Fruit fly (Drosophila melanogaster) whole organism, embryonic: Measurements from ENCODE around the gene CG5326.
A peak's percentile ranks its signal among the peaks of the same experiment; 100 is the strongest.

Source experiments
- ATbp ChIP-seq: fragments of 200-800 bp; sonication (Bioruptor generic); optimal IDR thresholded peaks from 2 replicates; lab custom pipeline; 2017; ENCODE audit warnings: missing biosample characterization, mild to moderate bottlenecking, missing genetic modification characterization, missing genetic modification reagents
- Asciz ChIP-seq: fragments of 200-800 bp; sonication (Bioruptor generic); optimal IDR thresholded peaks from 2 replicates; lab custom pipeline; 2017; ENCODE audit warnings: missing biosample characterization, mild to moderate bottlenecking, missing genetic modification characterization, missing genetic modification reagents
- Atf-2 ChIP-seq: fragments of 200-800 bp; sonication (Bioruptor generic); optimal IDR thresholded peaks from 2 replicates; lab custom pipeline; 2016; ENCODE audit warnings: missing biosample characterization, missing genetic modification characterization
- Atf6 ChIP-seq: fragments of 200-800 bp; sonication (Bioruptor generic); IDR thresholded peaks from 2 replicates; pipeline ENCODE4 v1.3.6; 2022; ENCODE audit warnings: missing biosample characterization, missing genetic modification characterization
- BtbVII ChIP-seq: fragments of 200-800 bp; sonication (Bioruptor generic); optimal IDR thresholded peaks from 3 replicates; lab custom pipeline; 2017; ENCODE audit warnings: missing biosample characterization, mild to moderate bottlenecking, missing genetic modification characterization
- CG10543 ChIP-seq: fragments of 200-800 bp; sonication (Bioruptor generic); optimal IDR thresholded peaks from 3 replicates; lab custom pipeline; 2017; ENCODE audit warnings: missing biosample characterization, mild to moderate bottlenecking, missing genetic modification characterization, moderate library complexity
- CG12071 ChIP-seq: fragments of 200-800 bp; sonication (Bioruptor generic); optimal IDR thresholded peaks from 3 replicates; lab custom pipeline; 2018; ENCODE audit warnings: missing biosample characterization, mild to moderate bottlenecking, missing genetic modification characterization
- CG12104 ChIP-seq: fragments of 200-800 bp; sonication (Bioruptor generic); optimal IDR thresholded peaks from 3 replicates; lab custom pipeline; 2016; ENCODE audit warnings: missing biosample characterization, missing genetic modification characterization
- CG12219 ChIP-seq: fragments of 200-800 bp; sonication (Bioruptor generic); optimal IDR thresholded peaks from 3 replicates; lab custom pipeline; 2018; ENCODE audit warnings: missing biosample characterization, mild to moderate bottlenecking, missing genetic modification characterization
- CG13424 ChIP-seq: fragments of 200-800 bp; sonication (Bioruptor generic); optimal IDR thresholded peaks from 2 replicates; lab custom pipeline; 2019; ENCODE audit warnings: missing biosample characterization, mild to moderate bottlenecking, missing genetic modification characterization, moderate library complexity
- CG13894 ChIP-seq: fragments of 200-800 bp; sonication (Bioruptor generic); optimal IDR thresholded peaks from 3 replicates; lab custom pipeline; 2018; ENCODE audit warnings: missing biosample characterization, mild to moderate bottlenecking, missing genetic modification characterization, moderate library complexity
- CG14050 ChIP-seq: fragments of 200-800 bp; sonication (Bioruptor generic); IDR thresholded peaks from 3 replicates; pipeline ENCODE4 v1.3.6; 2022; ENCODE audit warnings: missing biosample characterization, missing genetic modification characterization
- CG17568 ChIP-seq: fragments of 200-800 bp; sonication (Bioruptor generic); optimal IDR thresholded peaks from 2 replicates; lab custom pipeline; 2018; ENCODE audit warnings: missing biosample characterization, mild to moderate bottlenecking, missing genetic modification characterization, moderate library complexity
- CG1792 ChIP-seq: fragments of 200-800 bp; sonication (Bioruptor generic); optimal IDR thresholded peaks from 2 replicates; lab custom pipeline; 2016; ENCODE audit warnings: missing biosample characterization, missing genetic modification characterization
- CG18599 ChIP-seq: fragments of 200-800 bp; sonication (Bioruptor generic); optimal IDR thresholded peaks from 3 replicates; lab custom pipeline; 2017; ENCODE audit warnings: missing biosample characterization, missing genetic modification characterization, mild to moderate bottlenecking, moderate library complexity, missing genetic modification reagents
- CG2712 ChIP-seq: fragments of 200-800 bp; optimal IDR thresholded peaks from 3 replicates; lab custom pipeline; 2019; ENCODE audit warnings: missing biosample characterization, mild to moderate bottlenecking, missing genetic modification characterization, moderate library complexity
- CG3995 ChIP-seq: fragments of 200-800 bp; sonication (Bioruptor generic); optimal IDR thresholded peaks from 3 replicates; lab custom pipeline; 2016; ENCODE audit warnings: missing biosample characterization, missing genetic modification characterization
- CG5953 ChIP-seq: fragments of 200-800 bp; sonication (Bioruptor generic); IDR thresholded peaks from 2 replicates; pipeline ENCODE4 v1.3.6; 2022; ENCODE audit warnings: missing biosample characterization, missing genetic modification characterization
- CG6175 ChIP-seq: fragments of 200-800 bp; sonication (Bioruptor generic); IDR thresholded peaks from 3 replicates; pipeline ENCODE4 v1.3.6; 2022; ENCODE audit warnings: missing biosample characterization, missing genetic modification characterization
- CG8290 ChIP-seq, 3 experiments: fragments of 200-800 bp; sonication (Bioruptor generic); optimal IDR thresholded peaks; 2 replicates each; lab custom pipeline; 2016 to 2019; ENCODE audit warnings: missing biosample characterization in 3 of 3, missing genetic modification characterization in 3 of 3, mild to moderate bottlenecking in 2 of 3, moderate library complexity in 1 of 3
- Deaf1 ChIP-seq: fragments of 200-800 bp; optimal IDR thresholded peaks from 3 replicates; lab custom pipeline; 2019; ENCODE audit warnings: missing biosample characterization, mild to moderate bottlenecking, missing genetic modification characterization, moderate library complexity
- Drgx ChIP-seq: fragments of 200-800 bp; sonication (Bioruptor generic); IDR thresholded peaks from 2 replicates; pipeline ENCODE4 v1.3.6; 2022; ENCODE audit warnings: missing biosample characterization, missing genetic modification characterization
- E2f2 ChIP-seq: fragments of 200-800 bp; sonication (Bioruptor generic); IDR thresholded peaks from 2 replicates; pipeline ENCODE4 v1.3.6; 2022; ENCODE audit warnings: missing biosample characterization, missing genetic modification characterization
- GATAe ChIP-seq: fragments of 200-800 bp; sonication (Bioruptor generic); conservative IDR thresholded peaks from 2 replicates; pipeline ENCODE4 v1.3.6; 2022; ENCODE audit warnings: missing biosample characterization, missing genetic modification characterization
- HLH3B ChIP-seq: fragments of 200-800 bp; sonication (Bioruptor generic); IDR thresholded peaks from 2 replicates; pipeline ENCODE4 v1.3.6; 2022; ENCODE audit warnings: missing biosample characterization, missing genetic modification characterization
- Hr78 ChIP-seq, 2 experiments: fragments of 200-800 bp in 1 of 2; fragments of >200 bp in 1 of 2; sonication (Bioruptor generic) in 1 of 2; optimal IDR thresholded peaks; 2 replicates each; lab custom pipeline; 2017 to 2019; ENCODE audit warnings: missing biosample characterization in 2 of 2, missing genetic modification characterization in 2 of 2, mild to moderate bottlenecking in 1 of 2, moderate library complexity in 1 of 2
- MTF-1 ChIP-seq: fragments of 200-800 bp; sonication (Bioruptor generic); optimal IDR thresholded peaks from 2 replicates; lab custom pipeline; 2018; ENCODE audit warnings: missing biosample characterization, mild to moderate bottlenecking, missing genetic modification characterization, borderline replicate concordance
- NC2α ChIP-seq: fragments of 200-800 bp; sonication (Bioruptor generic); optimal IDR thresholded peaks from 2 replicates; lab custom pipeline; 2016; ENCODE audit warnings: missing biosample characterization, missing genetic modification characterization
- NK7.1 ChIP-seq: fragments of 200-800 bp; sonication (Bioruptor generic); optimal IDR thresholded peaks from 3 replicates; lab custom pipeline; 2016; ENCODE audit warnings: missing biosample characterization, missing genetic modification characterization
- Sin3A ChIP-seq: fragments of >200 bp; optimal IDR thresholded peaks from 2 replicates; lab custom pipeline; 2018
- aop ChIP-seq: fragments of 200-800 bp; sonication (Bioruptor generic); IDR thresholded peaks from 2 replicates; pipeline ENCODE4 v1.3.6; 2022; ENCODE audit warnings: missing biosample characterization, missing genetic modification characterization
- bigmax ChIP-seq: fragments of 200-800 bp; sonication (Bioruptor generic); optimal IDR thresholded peaks from 2 replicates; lab custom pipeline; 2018; ENCODE audit warnings: missing biosample characterization, mild to moderate bottlenecking, missing genetic modification characterization
- cg ChIP-seq: fragments of 200-800 bp; sonication (Bioruptor generic); optimal IDR thresholded peaks from 3 replicates; lab custom pipeline; 2019; ENCODE audit warnings: missing biosample characterization, mild to moderate bottlenecking, missing genetic modification characterization, moderate library complexity
- corto ChIP-seq: fragments of 200-800 bp; sonication (Bioruptor generic); optimal IDR thresholded peaks from 2 replicates; lab custom pipeline; 2016; ENCODE audit warnings: missing biosample characterization, mild to moderate bottlenecking, missing genetic modification characterization, moderate library complexity
- dpn ChIP-seq, 2 experiments: fragments of 200-800 bp; sonication (Bioruptor generic); optimal IDR thresholded peaks; 3 replicates each; lab custom pipeline; 2016; ENCODE audit warnings: missing biosample characterization in 2 of 2, missing genetic modification characterization in 2 of 2
- emc ChIP-seq: fragments of 200-800 bp; sonication (Bioruptor generic); optimal IDR thresholded peaks from 2 replicates; lab custom pipeline; 2016; ENCODE audit warnings: missing biosample characterization, missing genetic modification characterization
- ewg ChIP-seq: fragments of 200-800 bp; sonication (Bioruptor generic); optimal IDR thresholded peaks from 3 replicates; lab custom pipeline; 2017; ENCODE audit warnings: mild to moderate bottlenecking, missing biosample characterization, missing genetic modification reagents, missing genetic modification characterization
- gcm ChIP-seq: fragments of 200-800 bp; sonication (Bioruptor generic); optimal IDR thresholded peaks from 2 replicates; lab custom pipeline; 2019; ENCODE audit warnings: missing biosample characterization, mild to moderate bottlenecking, missing genetic modification characterization, moderate library complexity
- grau ChIP-seq: fragments of 200-800 bp; optimal IDR thresholded peaks from 3 replicates; lab custom pipeline; 2019; ENCODE audit warnings: missing biosample characterization, mild to moderate bottlenecking, missing genetic modification characterization, moderate library complexity
- gsb-n ChIP-seq: fragments of 200-800 bp; sonication (Bioruptor generic); optimal IDR thresholded peaks from 3 replicates; lab custom pipeline; 2018; ENCODE audit warnings: missing biosample characterization, mild to moderate bottlenecking, missing genetic modification characterization
- her ChIP-seq: fragments of 200-800 bp; sonication (Bioruptor generic); optimal IDR thresholded peaks from 2 replicates; lab custom pipeline; 2016; ENCODE audit warnings: missing biosample characterization, missing genetic modification characterization
- insv ChIP-seq, 2 experiments: fragments of 200-800 bp; sonication (Bioruptor generic); optimal IDR thresholded peaks; 3 replicates each; lab custom pipeline; 2016 to 2018; ENCODE audit warnings: missing biosample characterization in 2 of 2, missing genetic modification characterization in 2 of 2
- ranshi ChIP-seq: fragments of 200-800 bp; sonication (Bioruptor generic); IDR thresholded peaks from 2 replicates; pipeline ENCODE4 v1.3.6; 2022; ENCODE audit warnings: missing biosample characterization, missing genetic modification characterization
- rib ChIP-seq: fragments of 200-800 bp; sonication (Bioruptor generic); IDR thresholded peaks from 2 replicates; pipeline ENCODE4 v1.3.6; 2022; ENCODE audit warnings: missing biosample characterization, missing genetic modification characterization
- schlank ChIP-seq: fragments of 200-800 bp; sonication (Bioruptor generic); optimal IDR thresholded peaks from 2 replicates; lab custom pipeline; 2018; ENCODE audit warnings: missing biosample characterization, mild to moderate bottlenecking, missing genetic modification characterization
- tna ChIP-seq: fragments of 200-800 bp; sonication (Bioruptor generic); IDR thresholded peaks from 2 replicates; pipeline ENCODE4 v1.3.6; 2022; ENCODE audit warnings: missing biosample characterization, missing genetic modification characterization; ENCODE audit not compliant: partially characterized antibody
- toy ChIP-seq: fragments of 200-800 bp; sonication (Bioruptor generic); IDR thresholded peaks from 2 replicates; pipeline ENCODE4 v1.3.6; 2022; ENCODE audit warnings: missing biosample characterization, missing genetic modification characterization
- unpg ChIP-seq: fragments of 200-800 bp; sonication (Bioruptor generic); optimal IDR thresholded peaks from 3 replicates; lab custom pipeline; 2018; ENCODE audit warnings: missing biosample characterization, mild to moderate bottlenecking, missing genetic modification characterization, moderate library complexity
- yki ChIP-seq: fragments of >200 bp; optimal IDR thresholded peaks from 3 replicates; lab custom pipeline; 2018
- zf30C ChIP-seq: fragments of 200-800 bp; sonication (Bioruptor generic); optimal IDR thresholded peaks from 3 replicates; lab custom pipeline; 2018; ENCODE audit warnings: missing biosample characterization, mild to moderate bottlenecking, missing genetic modification characterization

The CG5326 gene

dm6 chr3R:22530305-22530704 is 9.4 kb downstream of the CG5326 start, which contains the start of gene CG33099 (continued):
- TF ChIP-seq CG3995 (GFP tag; lab: Kevin White, UChicago) (no peak), NK7.1 (peak; percentile 1), emc (GFP tag; lab: Kevin White, UChicago) (no peak), E2f2 (GFP tag; lab: Robert Waterston, UW) (peak; percentile 37; the same call in 1 of the 2 replicates), ranshi (GFP tag; lab: Robert Waterston, UW) (peak; percentile 12; the same call in 1 of the 2 replicates), CG17568 (GFP tag; lab: Kevin White, UChicago) (peak; percentile 68), schlank (tag; lab: Kevin White, UChicago) (peak; percentile 49), her (peak; percentile 11), ewg (no peak), GATAe (peak; percentile 64; the same call in 1 of the 2 replicates), tna (GFP tag; lab: Robert Waterston, UW) (no peak), Drgx (GFP tag; lab: Robert Waterston, UW) (peak; percentile 22; the same call in 1 of the 2 replicates), CG18599 (GFP tag; lab: Kevin White, UChicago) (peak; percentile 67), ATbp (GFP tag; lab: Kevin White, UChicago) (peak; percentile 61), CG13894 (tag; lab: Kevin White, UChicago) (peak; percentile 23), CG2712 (peak; percentile 25), unpg (peak; percentile 43), CG12071 (GFP tag; lab: Kevin White, UChicago) (peak; percentile 51), MTF-1 (GFP tag; lab: Kevin White, UChicago) (peak; percentile 60), Deaf1 (peak; percentile 39), dpn (GFP tag; optimal IDR thresholded peaks at IDR 0.05; lab: Kevin White, UChicago) (no peak), CG1792 (GFP tag; lab: Kevin White, UChicago) (peak; percentile 30), CG10543 (GFP tag; lab: Kevin White, UChicago) (peak; percentile 68), yki (lab: Kevin White, UChicago) (no peak), Atf-2 (no peak), aop (0 out of 2 replicates have a peak, but pooled peaks have one; percentile 24), rib (GFP tag; lab: Robert Waterston, UW) (peak; percentile 44; the same call in 1 of the 2 replicates), zf30C (GFP tag; lab: Kevin White, UChicago) (no peak), grau (tag; lab: Kevin White, UChicago) (peak; percentile 6), HLH3B (GFP tag; lab: Robert Waterston, UW) (peak; percentile 47; the same call in 1 of the 2 replicates), CG5953 (GFP tag; lab: Robert Waterston, UW) (peak; percentile 14; the same call in 1 of the 2 replicates), NC2α (GFP tag; lab: Kevin White, UChicago) (peak; percentile 19), bigmax (GFP tag; lab: Kevin White, UChicago) (no peak), CG13424 (tag; lab: Kevin White, UChicago) (peak; percentile 38), Asciz (GFP tag; lab: Kevin White, UChicago) (peak; percentile 56), Sin3A (lab: Kevin White, UChicago) (no peak), Hr78 (GFP tag; optimal IDR thresholded peaks at IDR 0.05; lab: Kevin White, UChicago) (peak in 1 of 2 experiments; percentile 17), Atf6 (peak; percentile 52; the same call in 1 of the 2 replicates), toy (peak; percentile 29; the same call in 1 of the 2 replicates), BtbVII (GFP tag; lab: Kevin White, UChicago) (peak; percentile 19), CG12104 (peak; percentile 20), insv (GFP tag; optimal IDR thresholded peaks at IDR 0.05; lab: Kevin White, UChicago) (peak in 1 of 2 experiments; percentile 45), CG14050 (GFP tag; lab: Robert Waterston, UW) (no peak), CG12219 (peak; percentile 22), CG8290 (GFP tag; optimal IDR thresholded peaks at IDR 0.05; lab: Kevin White, UChicago) (no peak), CG8290 (tag; optimal IDR thresholded peaks at IDR 0.05; lab: Kevin White, UChicago) (peak in 1 of 2 experiments; percentile 69), cg (GFP tag; lab: Kevin White, UChicago) (no peak), gsb-n (no peak), gcm (GFP tag; lab: Kevin White, UChicago) (peak; percentile 49), corto (GFP tag; lab: Kevin White, UChicago) (no peak), CG6175 (no peak)
